Fruit fly (Drosophila melanogaster): ENCODE results near the gene Uba4.

The Uba4 gene

DNA sequence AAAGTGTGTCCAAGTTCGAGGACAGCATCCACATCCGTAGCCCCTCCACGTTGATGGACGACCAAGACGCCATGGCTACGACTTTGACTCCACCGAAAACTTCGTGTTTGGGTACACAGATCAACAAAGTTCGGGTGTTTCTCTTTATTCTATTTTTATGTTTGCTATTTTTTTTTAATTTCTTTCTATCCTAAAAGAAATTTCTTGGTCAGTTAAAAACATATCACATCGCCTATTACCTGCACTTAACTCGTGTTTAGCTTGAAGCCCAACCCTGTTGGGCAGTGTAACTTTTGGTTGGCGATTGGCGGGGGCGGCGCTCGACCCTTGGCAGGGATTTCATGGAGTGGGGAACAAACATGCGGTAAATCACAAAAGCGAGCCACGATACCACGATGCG is 43.8 kb upstream of the Uba4 start (continued):
- no peak for TF ChIP-seq N (GFP tag; optimal IDR thresholded peaks at IDR 0.05)
- peak; percentile 32 for TF ChIP-seq sage (GFP tag; optimal IDR thresholded peaks at IDR 0.05)
- TF ChIP-seq brk (GFP tag; optimal IDR thresholded peaks at IDR 0.05) = peak; percentile 73
- no peak for TF ChIP-seq dsf (GFP tag; optimal IDR thresholded peaks at IDR 0.05; ENCODE audit: borderline replicate concordance)
- TF ChIP-seq h (GFP tag; optimal IDR thresholded peaks at IDR 0.05) = peak; percentile 85
- peak; percentile 21 for TF ChIP-seq Jra (GFP tag; optimal IDR thresholded peaks at IDR 0.05)
- no peak for TF ChIP-seq Vsx2 (GFP tag; optimal IDR thresholded peaks at IDR 0.05; ENCODE audit: partially characterized antibody)
- no peak for TF ChIP-seq GATAd (GFP tag; optimal IDR thresholded peaks at IDR 0.05)

DNA sequence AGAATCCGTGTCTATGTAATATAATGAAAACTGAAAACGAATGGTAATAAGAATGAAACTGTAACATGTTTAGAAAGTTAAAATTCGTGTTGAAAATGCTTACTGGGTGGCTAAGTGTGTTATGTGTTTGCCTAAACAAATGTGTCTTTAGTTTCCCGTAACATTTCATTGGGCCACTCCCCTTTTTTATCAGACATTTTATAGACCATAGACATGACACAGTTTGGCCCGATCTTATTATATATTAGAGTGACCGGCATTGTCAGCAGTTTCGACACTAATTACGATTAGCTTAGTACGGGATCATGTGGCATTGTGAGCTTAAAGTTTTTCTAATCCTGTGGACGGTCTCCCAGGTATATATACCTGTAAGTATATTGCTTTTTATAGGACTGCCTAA is 40.2 kb upstream of the Uba4 start, which contains the start of gene CheA29a:
Gene CheA29a (plus strand): TSS at position 301 of the 400 bp plus-strand sequence.
- no peak for TF ChIP-seq HLH106 (tag; optimal IDR thresholded peaks at IDR 0.05)
- TF ChIP-seq Dfd (GFP tag; optimal IDR thresholded peaks at IDR 0.05) = no peak
- no peak for TF ChIP-seq Vsx2 (GFP tag; optimal IDR thresholded peaks at IDR 0.05; ENCODE audit: partially characterized antibody)
- TF ChIP-seq dmrt93B (GFP tag; optimal IDR thresholded peaks at IDR 0.05) = no peak
- no peak for TF ChIP-seq Jra (GFP tag; optimal IDR thresholded peaks at IDR 0.05)
- no peak for TF ChIP-seq sv (GFP tag; optimal IDR thresholded peaks at IDR 0.05)
- TF ChIP-seq Hr83 (GFP tag; optimal IDR thresholded peaks at IDR 0.05; ENCODE audit: poor library complexity, severe bottlenecking) = no peak
- no peak for TF ChIP-seq CrebA (GFP tag; optimal IDR thresholded peaks at IDR 0.05; ENCODE audit: borderline replicate concordance)
- TF ChIP-seq psq (GFP tag; optimal IDR thresholded peaks at IDR 0.05) = no peak
- no peak for TF ChIP-seq dsf (GFP tag; optimal IDR thresholded peaks at IDR 0.05; ENCODE audit: borderline replicate concordance)
- TF ChIP-seq usp (GFP tag; optimal IDR thresholded peaks at IDR 0.05) = no peak
- TF ChIP-seq Abd-B (GFP tag; optimal IDR thresholded peaks at IDR 0.05) = no peak
- no peak for TF ChIP-seq Sp1 (GFP tag; optimal IDR thresholded peaks at IDR 0.05)
- no peak for TF ChIP-seq Myc (optimal IDR thresholded peaks at IDR 0.05)
- no peak for TF ChIP-seq jim (GFP tag; optimal IDR thresholded peaks at IDR 0.05)
- no peak for TF ChIP-seq h (GFP tag; optimal IDR thresholded peaks at IDR 0.05)
- TF ChIP-seq Rel (GFP tag; optimal IDR thresholded peaks at IDR 0.05) = no peak
- no peak for TF ChIP-seq Rel (tag; optimal IDR thresholded peaks at IDR 0.05)
- no peak for TF ChIP-seq fru (GFP tag; optimal IDR thresholded peaks at IDR 0.05)

- no peak for TF ChIP-seq dsf (GFP tag; optimal IDR thresholded peaks at IDR 0.05; ENCODE audit: borderline replicate concordance)
- peak; percentile 74 for TF ChIP-seq Myc (optimal IDR thresholded peaks at IDR 0.05)
- TF ChIP-seq fru (GFP tag; optimal IDR thresholded peaks at IDR 0.05) = no peak
- TF ChIP-seq N (GFP tag; optimal IDR thresholded peaks at IDR 0.05) = peak; percentile 83
Observed at dm6 chr2L:8477971-8478370, 39.2 kb upstream of the Uba4 start.

- peak; percentile 29 for TF ChIP-seq Vsx2 (GFP tag; optimal IDR thresholded peaks at IDR 0.05; ENCODE audit: partially characterized antibody)
- peak; percentile 73 for TF ChIP-seq Dif (GFP tag; optimal IDR thresholded peaks at IDR 0.05; ENCODE audit: partially characterized antibody)
- peak; percentile 37 for TF ChIP-seq Hr83 (GFP tag; optimal IDR thresholded peaks at IDR 0.05; ENCODE audit: poor library complexity, severe bottlenecking)
- no peak for TF ChIP-seq pan (optimal IDR thresholded peaks at IDR 0.05)
- peak; percentile 68 to 70 for TF ChIP-seq dl (GFP tag; optimal IDR thresholded peaks at IDR 0.05; ENCODE audit: insufficient read depth in 1 of 2, partially characterized antibody in 2 of 2)
Observed at dm6 chr2L:8478379-8478778, 38.8 kb upstream of the Uba4 start.

- TF ChIP-seq lola (GFP tag; optimal IDR thresholded peaks at IDR 0.05) (no peak), Rel (GFP tag; optimal IDR thresholded peaks at IDR 0.05) (peak; percentile 86), Rel (tag; optimal IDR thresholded peaks at IDR 0.05) (peak; percentile 3), GATAd (GFP tag; optimal IDR thresholded peaks at IDR 0.05) (no peak), sage (GFP tag; optimal IDR thresholded peaks at IDR 0.05) (peak; percentile 47), CG9705 (GFP tag; optimal IDR thresholded peaks at IDR 0.05) (no peak), Sp1 (GFP tag; optimal IDR thresholded peaks at IDR 0.05) (peak; percentile 84), CrebA (GFP tag; optimal IDR thresholded peaks at IDR 0.05; ENCODE audit: borderline replicate concordance) (peak; percentile 90), brk (GFP tag; optimal IDR thresholded peaks at IDR 0.05) (peak; percentile 67), psq (GFP tag; optimal IDR thresholded peaks at IDR 0.05) (peak; percentile 45), Vsx2 (GFP tag; optimal IDR thresholded peaks at IDR 0.05; ENCODE audit: partially characterized antibody) (peak; percentile 13), fru (GFP tag; optimal IDR thresholded peaks at IDR 0.05) (peak; percentile 10)
Observed at dm6 chr2L:8478911-8479706, 38.1 kb upstream of the Uba4 start.

Data from whole organism, wandering third instar larva.